Worm (Caenorhabditis elegans): ENCODE data around the gene str-246.

DNA sequence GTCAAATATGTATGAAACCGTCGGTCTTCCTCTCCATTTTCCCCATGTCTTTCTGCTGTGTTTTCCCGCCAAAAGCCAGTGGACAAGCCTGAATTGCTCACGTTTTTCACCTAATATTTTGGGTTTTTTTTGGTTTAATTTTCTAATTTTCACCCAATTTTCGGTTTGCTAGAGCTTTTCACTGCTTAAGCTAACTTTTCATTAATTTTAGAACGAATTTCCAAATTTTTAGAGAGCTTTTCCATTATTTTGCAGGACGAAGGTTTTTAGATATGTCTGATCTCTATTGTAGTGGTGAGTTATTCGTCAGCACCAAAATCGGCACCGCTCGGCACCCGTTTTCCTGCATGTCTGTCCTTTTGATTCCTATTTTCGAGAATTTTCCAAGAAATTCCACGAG is 23.9 kb upstream of the str-246 start:
- TF ChIP-seq blmp-1 (tag; optimal IDR thresholded peaks at IDR 0.05; ENCODE audit: insufficient read depth) (no peak), nhr-12 (tag; optimal IDR thresholded peaks at IDR 0.05) (no peak), unc-55 (GFP tag; optimal IDR thresholded peaks at IDR 0.05) (no peak), crh-2 (tag; optimal IDR thresholded peaks at IDR 0.05) (no peak), skn-1 (tag; optimal IDR thresholded peaks at IDR 0.05) (no peak), nhr-237 (tag; optimal IDR thresholded peaks at IDR 0.05) (no peak), ztf-4 (tag; optimal IDR thresholded peaks at IDR 0.05) (no peak), egl-27 (tag; optimal IDR thresholded peaks at IDR 0.05) (no peak), ceh-82 (tag; optimal IDR thresholded peaks at IDR 0.05) (no peak), lin-13 (GFP tag; optimal IDR thresholded peaks at IDR 0.05) (no peak), nhr-10 (tag; optimal IDR thresholded peaks at IDR 0.05) (no peak), elt-3 (tag; optimal IDR thresholded peaks at IDR 0.05) (no peak), alr-1 (tag; optimal IDR thresholded peaks at IDR 0.05) (no peak), lsy-2 (tag; optimal IDR thresholded peaks at IDR 0.05) (no peak)

Measured in whole organism, L2 larva.